Worm (Caenorhabditis elegans) whole organism, L4/young adult: Measurements from ENCODE around the gene tsp-2.

Experiments used
- W03F9.2 ChIP-seq: fragments of 150-350 bp; optimal IDR thresholded peaks from 2 replicates; lab custom pipeline; 2014; ENCODE audit warnings: missing biosample characterization, missing genetic modification characterization
- dao-5 ChIP-seq: sonication (generic microtip); optimal IDR thresholded peaks from 2 replicates; lab custom pipeline; 2016; ENCODE audit warnings: missing genotype, missing genetic modification characterization, moderate library complexity, missing compliant biosample characterization
- him-1 ChIP-seq: sonication (generic microtip); optimal IDR thresholded peaks from 2 replicates; lab custom pipeline; 2016; ENCODE audit warnings: missing genotype, missing genetic modification reagents, missing genetic modification characterization, missing compliant biosample characterization

ce11 chrIII:8244052-8244451, 6.3 kb upstream of the tsp-2 start, which contains the start of the genes pbs-6 and cids-1:
- TF ChIP-seq W03F9.2 (tag; lab: Kevin White, UChicago) = no peak
- no peak for TF ChIP-seq him-1 (tag; lab: Kevin White, UChicago)
- TF ChIP-seq dao-5 (tag; lab: Kevin White, UChicago) = no peak
